Fruit fly (Drosophila melanogaster) whole organism, prepupa: ENCODE measurements around the gene Ir94g.

Experiments
- CG16779 ChIP-seq: fragments of 200-800 bp; sonication (Bioruptor generic); optimal IDR thresholded peaks from 3 replicates; lab custom pipeline; 2017; ENCODE audit warnings: missing biosample characterization, mild to moderate bottlenecking, missing genetic modification characterization
- CG6854 ChIP-seq: fragments of 200-800 bp; sonication (Bioruptor generic); optimal IDR thresholded peaks from 2 replicates; lab custom pipeline; 2017; ENCODE audit warnings: missing biosample characterization, mild to moderate bottlenecking, missing genetic modification characterization
- OdsH ChIP-seq: fragments of 200-800 bp; sonication (Bioruptor generic); optimal IDR thresholded peaks from 3 replicates; lab custom pipeline; 2016; ENCODE audit warnings: missing biosample characterization, missing genetic modification characterization
- Sox14 ChIP-seq: fragments of 200-800 bp; sonication (Bioruptor generic); optimal IDR thresholded peaks from 3 replicates; lab custom pipeline; 2016; ENCODE audit warnings: missing biosample characterization, missing genetic modification characterization
- Sox15 ChIP-seq: fragments of 200-800 bp; sonication (Bioruptor generic); optimal IDR thresholded peaks from 3 replicates; lab custom pipeline; 2016; ENCODE audit warnings: missing biosample characterization, missing genetic modification characterization
- acj6 ChIP-seq: fragments of 200-800 bp; sonication (Bioruptor generic); optimal IDR thresholded peaks from 3 replicates; lab custom pipeline; 2016; ENCODE audit warnings: missing biosample characterization, missing genetic modification characterization
- esn ChIP-seq: fragments of 200-800 bp; sonication (Bioruptor generic); optimal IDR thresholded peaks from 2 replicates; lab custom pipeline; 2016; ENCODE audit warnings: missing biosample characterization, mild to moderate bottlenecking, missing genetic modification characterization, moderate library complexity
- spab ChIP-seq: fragments of 200-800 bp; sonication (Bioruptor generic); optimal IDR thresholded peaks from 2 replicates; lab custom pipeline; 2017; ENCODE audit warnings: missing biosample characterization, mild to moderate bottlenecking, missing genetic modification characterization, missing genetic modification reagents
- ss ChIP-seq, 2 experiments: fragments of 200-800 bp; sonication (Bioruptor generic); optimal IDR thresholded peaks; 2 replicates in 1 of 2; 3 replicates in 1 of 2; lab custom pipeline; 2017 to 2018; ENCODE audit warnings: mild to moderate bottlenecking in 2 of 2, missing biosample characterization in 2 of 2, missing genetic modification characterization in 2 of 2, moderate library complexity in 1 of 2

- TF ChIP-seq spab (GFP tag; lab: Kevin White, UChicago) (no peak), CG16779 (tag; lab: Kevin White, UChicago) (no peak), Sox14 (GFP tag; lab: Kevin White, UChicago) (peak; percentile 49), esn (GFP tag; lab: Kevin White, UChicago) (peak; percentile 69), Sox15 (GFP tag; lab: Kevin White, UChicago) (no peak), ss (GFP tag; optimal IDR thresholded peaks at IDR 0.05; lab: Kevin White, UChicago) (no peak), OdsH (GFP tag; lab: Kevin White, UChicago) (peak; percentile 26), CG6854 (GFP tag; lab: Kevin White, UChicago) (no peak), acj6 (GFP tag; lab: Kevin White, UChicago) (peak; percentile 37)
Measured at dm6 chr3R:23504760-23505159, 21.1 kb downstream of the Ir94g start.
